Worm (Caenorhabditis elegans): Measurements from ENCODE around the gene ima-1.

Gene ima-1

ce11 chrV:11239187-11239725 lies at the start of gene ima-1, which contains the start of gene dvc-1:
TSS of gene ima-1 (plus strand) at chrV:11239675.
TSS of gene dvc-1 (minus strand) at chrV:11239331.
- TF ChIP-seq dao-5 (tag; optimal IDR thresholded peaks at IDR 0.05) (no peak), him-1 (tag; optimal IDR thresholded peaks at IDR 0.05) (no peak), W03F9.2 (tag; optimal IDR thresholded peaks at IDR 0.05) (no peak)

ce11 chrV:11190983-11191382 lies 48.5 kb upstream of the ima-1 start, which contains the start of gene lgc-49:
TSS of gene lgc-49 (plus strand) at chrV:11191283.
- TF ChIP-seq W03F9.2 (tag; optimal IDR thresholded peaks at IDR 0.05) (no peak), dao-5 (tag; optimal IDR thresholded peaks at IDR 0.05) (no peak), him-1 (tag; optimal IDR thresholded peaks at IDR 0.05) (no peak)

ce11 chrV:11196109-11196508 lies 43.4 kb upstream of the ima-1 start, which contains the start of gene clc-6:
TSS of gene clc-6 (minus strand) at chrV:11196209.
- no peak for TF ChIP-seq him-1 (tag; optimal IDR thresholded peaks at IDR 0.05)
- TF ChIP-seq W03F9.2 (tag; optimal IDR thresholded peaks at IDR 0.05): no peak
- TF ChIP-seq dao-5 (tag; optimal IDR thresholded peaks at IDR 0.05): no peak

ce11 chrV:11196631-11197258 lies 42.7 kb upstream of the ima-1 start:
- TF ChIP-seq dao-5 (tag; optimal IDR thresholded peaks at IDR 0.05) (no peak), him-1 (tag; optimal IDR thresholded peaks at IDR 0.05) (no peak), W03F9.2 (tag; optimal IDR thresholded peaks at IDR 0.05) (no peak)

ce11 chrV:11198094-11198493 lies 41.4 kb upstream of the ima-1 start:
- no peak for TF ChIP-seq dao-5 (tag; optimal IDR thresholded peaks at IDR 0.05)
- no peak for TF ChIP-seq him-1 (tag; optimal IDR thresholded peaks at IDR 0.05)
- TF ChIP-seq W03F9.2 (tag; optimal IDR thresholded peaks at IDR 0.05): no peak

- TF ChIP-seq dao-5 (tag; optimal IDR thresholded peaks at IDR 0.05): no peak
- TF ChIP-seq him-1 (tag; optimal IDR thresholded peaks at IDR 0.05): no peak
- no peak for TF ChIP-seq W03F9.2 (tag; optimal IDR thresholded peaks at IDR 0.05)
Observed at ce11 chrV:11199497-11199896, 40.0 kb upstream of the ima-1 start.

ce11 chrV:11200316-11200715 lies 39.2 kb upstream of the ima-1 start, which contains the start of gene K10D6.3:
TSS of gene K10D6.3 (plus strand) at chrV:11200616.
- no peak for TF ChIP-seq him-1 (tag; optimal IDR thresholded peaks at IDR 0.05)
- no peak for TF ChIP-seq W03F9.2 (tag; optimal IDR thresholded peaks at IDR 0.05)
- no peak for TF ChIP-seq dao-5 (tag; optimal IDR thresholded peaks at IDR 0.05)

- TF ChIP-seq W03F9.2 (tag; optimal IDR thresholded peaks at IDR 0.05) (no peak), dao-5 (tag; optimal IDR thresholded peaks at IDR 0.05) (no peak), him-1 (tag; optimal IDR thresholded peaks at IDR 0.05) (no peak)
Observed at ce11 chrV:11201826-11202565, 37.5 kb upstream of the ima-1 start, which contains the start of gene K10D6.4. TSS of gene K10D6.4 (plus strand) at chrV:11201925.

ce11 chrV:11204452-11204851 lies 35.0 kb upstream of the ima-1 start:
- TF ChIP-seq W03F9.2 (tag; optimal IDR thresholded peaks at IDR 0.05) (no peak), him-1 (tag; optimal IDR thresholded peaks at IDR 0.05) (no peak), dao-5 (tag; optimal IDR thresholded peaks at IDR 0.05) (no peak)

ce11 chrV:11206467-11206866 lies 33.0 kb upstream of the ima-1 start:
- no peak for TF ChIP-seq W03F9.2 (tag; optimal IDR thresholded peaks at IDR 0.05)
- TF ChIP-seq dao-5 (tag; optimal IDR thresholded peaks at IDR 0.05): no peak

ce11 chrV:11209452-11210188 lies 29.9 kb upstream of the ima-1 start:
- TF ChIP-seq him-1 (tag; optimal IDR thresholded peaks at IDR 0.05): no peak
- TF ChIP-seq W03F9.2 (tag; optimal IDR thresholded peaks at IDR 0.05): no peak
- no peak for TF ChIP-seq dao-5 (tag; optimal IDR thresholded peaks at IDR 0.05)

ce11 chrV:11211323-11211722 lies 28.2 kb upstream of the ima-1 start:
- no peak for TF ChIP-seq W03F9.2 (tag; optimal IDR thresholded peaks at IDR 0.05)
- TF ChIP-seq him-1 (tag; optimal IDR thresholded peaks at IDR 0.05): no peak
- no peak for TF ChIP-seq dao-5 (tag; optimal IDR thresholded peaks at IDR 0.05)

ce11 chrV:11214569-11214968 lies 24.9 kb upstream of the ima-1 start:
- TF ChIP-seq dao-5 (tag; optimal IDR thresholded peaks at IDR 0.05) (no peak), W03F9.2 (tag; optimal IDR thresholded peaks at IDR 0.05) (no peak), him-1 (tag; optimal IDR thresholded peaks at IDR 0.05) (no peak)
